Worm (Caenorhabditis elegans): Measurements from ENCODE around the gene R07A4.4.

- TF ChIP-seq zag-1 (tag; optimal IDR thresholded peaks at IDR 0.05) (no peak), dpl-1 (GFP tag; optimal IDR thresholded peaks at IDR 0.05) (no peak)
These were observed 53.2 kb downstream of the R07A4.4 start for ce11 chrX:10704329-10704728.
